Fruit fly (Drosophila melanogaster): ENCODE data around the gene CG13032.

DNA sequence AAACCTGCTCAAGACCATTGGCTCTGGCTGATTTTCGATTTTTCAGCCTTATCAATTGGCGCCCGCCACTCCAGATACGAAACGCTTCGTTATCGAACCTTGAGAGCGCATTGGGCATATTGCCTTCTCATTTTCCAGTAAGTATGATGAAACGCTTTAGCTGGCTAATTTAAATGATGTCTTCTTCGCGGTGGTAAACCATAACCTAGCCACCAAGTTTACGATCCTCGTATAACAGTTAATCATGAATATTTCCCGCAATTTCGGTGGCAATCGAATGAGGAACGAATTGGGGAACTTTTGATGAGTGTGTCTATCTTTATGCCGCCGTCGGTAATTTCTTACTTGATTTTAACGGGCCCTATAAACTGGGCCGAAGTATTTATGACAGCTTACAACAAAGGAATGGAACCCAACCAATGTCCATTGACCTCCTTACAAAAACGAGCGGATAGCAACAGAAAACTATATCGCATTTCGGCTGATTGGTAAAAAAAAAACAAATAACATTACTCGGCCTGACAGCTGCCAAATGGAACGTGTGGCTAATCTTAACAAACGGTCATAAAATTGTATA lies 7.2 kb upstream of the CG13032 start:
- no peak for TF ChIP-seq CG15336 (GFP tag; IDR thresholded peaks at IDR 0.05)
- TF ChIP-seq Hr39 (GFP tag; optimal IDR thresholded peaks at IDR 0.05), result no peak
- TF ChIP-seq Met (GFP tag; optimal IDR thresholded peaks at IDR 0.05), result no peak
- TF ChIP-seq eg (GFP tag; IDR thresholded peaks at IDR 0.05), result no peak
- no peak for TF ChIP-seq CG6792 (GFP tag; optimal IDR thresholded peaks at IDR 0.05)
- TF ChIP-seq CG8119 (GFP tag; IDR thresholded peaks at IDR 0.05), result no peak
- no peak for TF ChIP-seq CG3919 (GFP tag; optimal IDR thresholded peaks at IDR 0.05)
- no peak for TF ChIP-seq acj6 (GFP tag; optimal IDR thresholded peaks at IDR 0.05)
- TF ChIP-seq CG31627 (GFP tag; optimal IDR thresholded peaks at IDR 0.05), result no peak
- TF ChIP-seq dac (GFP tag; optimal IDR thresholded peaks at IDR 0.05), result no peak
- no peak for TF ChIP-seq cyc (GFP tag; optimal IDR thresholded peaks at IDR 0.05)
- TF ChIP-seq fd59A (GFP tag; optimal IDR thresholded peaks at IDR 0.05), result no peak
